Fruit fly (Drosophila melanogaster): ENCODE measurements around the gene msl-2.
A peak's percentile ranks its signal among the peaks of the same experiment; 100 is the strongest.

The msl-2 gene

DNA sequence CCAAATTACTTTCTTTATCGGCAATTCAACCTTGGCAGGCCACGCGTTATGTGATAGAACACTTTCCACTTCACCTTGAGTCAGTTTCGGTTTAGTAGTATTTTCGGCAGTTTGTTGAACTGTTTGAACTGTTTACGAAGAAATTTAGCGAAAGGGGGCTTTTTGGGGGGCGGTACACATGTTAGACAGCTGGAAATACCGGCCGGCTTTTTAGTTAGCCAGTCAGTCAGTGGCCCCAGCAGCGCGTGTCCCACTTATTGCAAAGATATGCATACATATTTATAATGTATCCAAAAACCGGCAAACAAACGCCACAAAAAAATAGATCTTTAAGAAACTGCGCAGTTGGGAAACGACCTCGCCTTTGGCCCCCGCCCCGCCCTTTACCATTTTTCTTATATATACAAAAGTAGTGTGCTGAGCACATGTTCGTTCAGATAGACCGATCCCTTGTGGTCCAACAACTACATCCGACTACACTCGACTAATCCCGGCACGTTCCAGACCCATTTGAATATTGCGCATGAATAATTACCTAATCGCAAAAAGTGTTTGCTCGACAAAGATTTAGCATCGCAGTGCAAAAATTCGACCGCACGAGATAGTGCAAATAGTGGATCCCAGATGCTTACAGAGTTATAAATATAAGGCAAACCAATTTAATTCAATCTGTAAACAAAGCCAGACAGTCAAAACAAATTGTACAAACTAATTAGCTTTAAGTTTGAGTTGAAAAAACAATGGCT lies 14.0 kb upstream of the msl-2 start:
- TF ChIP-seq Myc (optimal IDR thresholded peaks at IDR 0.05) (no peak), sv (GFP tag; optimal IDR thresholded peaks at IDR 0.05) (no peak), Dfd (GFP tag; optimal IDR thresholded peaks at IDR 0.05) (no peak), N (GFP tag; optimal IDR thresholded peaks at IDR 0.05) (no peak), dsf (GFP tag; optimal IDR thresholded peaks at IDR 0.05; ENCODE audit: borderline replicate concordance) (no peak), Dif (GFP tag; optimal IDR thresholded peaks at IDR 0.05; ENCODE audit: partially characterized antibody) (no peak), Hr83 (GFP tag; optimal IDR thresholded peaks at IDR 0.05; ENCODE audit: poor library complexity, severe bottlenecking) (peak; percentile 50), CrebA (GFP tag; optimal IDR thresholded peaks at IDR 0.05; ENCODE audit: borderline replicate concordance) (no peak), usp (GFP tag; optimal IDR thresholded peaks at IDR 0.05) (no peak), jim (GFP tag; optimal IDR thresholded peaks at IDR 0.05) (no peak), h (GFP tag; optimal IDR thresholded peaks at IDR 0.05) (peak; percentile 62), GATAd (GFP tag; optimal IDR thresholded peaks at IDR 0.05) (no peak), ey (GFP tag; optimal IDR thresholded peaks at IDR 0.05) (no peak), rgr (GFP tag; optimal IDR thresholded peaks at IDR 0.05) (no peak), tai (GFP tag; optimal IDR thresholded peaks at IDR 0.05) (no peak), HLH106 (tag; optimal IDR thresholded peaks at IDR 0.05) (no peak), Vsx2 (GFP tag; optimal IDR thresholded peaks at IDR 0.05; ENCODE audit: partially characterized antibody) (no peak), OdsH (GFP tag; optimal IDR thresholded peaks at IDR 0.05) (no peak), Jra (GFP tag; optimal IDR thresholded peaks at IDR 0.05) (peak; percentile 51), CG9705 (GFP tag; optimal IDR thresholded peaks at IDR 0.05) (no peak), brk (GFP tag; optimal IDR thresholded peaks at IDR 0.05) (no peak), psq (GFP tag; optimal IDR thresholded peaks at IDR 0.05) (no peak), fru (GFP tag; optimal IDR thresholded peaks at IDR 0.05) (no peak), CG32264 (GFP tag; optimal IDR thresholded peaks at IDR 0.05) (no peak), br (GFP tag; optimal IDR thresholded peaks at IDR 0.05) (no peak), dl (GFP tag; optimal IDR thresholded peaks at IDR 0.05; ENCODE audit: insufficient read depth in 1 of 2, partially characterized antibody in 2 of 2) (no peak), Rel (GFP tag; optimal IDR thresholded peaks at IDR 0.05) (no peak), Rel (tag; optimal IDR thresholded peaks at IDR 0.05) (peak; percentile 78), pan (optimal IDR thresholded peaks at IDR 0.05) (no peak), sage (GFP tag; optimal IDR thresholded peaks at IDR 0.05) (no peak), foxo (GFP tag; optimal IDR thresholded peaks at IDR 0.05) (no peak), Abd-B (GFP tag; optimal IDR thresholded peaks at IDR 0.05) (no peak), Hnf4 (GFP tag; optimal IDR thresholded peaks at IDR 0.05) (peak; percentile 26), lola (GFP tag; optimal IDR thresholded peaks at IDR 0.05) (no peak), Sp1 (GFP tag; optimal IDR thresholded peaks at IDR 0.05) (no peak), woc (GFP tag; optimal IDR thresholded peaks at IDR 0.05) (peak; percentile 53), dmrt93B (GFP tag; optimal IDR thresholded peaks at IDR 0.05) (no peak), Mio (GFP tag; optimal IDR thresholded peaks at IDR 0.05) (no peak), Hr78 (GFP tag; optimal IDR thresholded peaks at IDR 0.05) (no peak)

DNA sequence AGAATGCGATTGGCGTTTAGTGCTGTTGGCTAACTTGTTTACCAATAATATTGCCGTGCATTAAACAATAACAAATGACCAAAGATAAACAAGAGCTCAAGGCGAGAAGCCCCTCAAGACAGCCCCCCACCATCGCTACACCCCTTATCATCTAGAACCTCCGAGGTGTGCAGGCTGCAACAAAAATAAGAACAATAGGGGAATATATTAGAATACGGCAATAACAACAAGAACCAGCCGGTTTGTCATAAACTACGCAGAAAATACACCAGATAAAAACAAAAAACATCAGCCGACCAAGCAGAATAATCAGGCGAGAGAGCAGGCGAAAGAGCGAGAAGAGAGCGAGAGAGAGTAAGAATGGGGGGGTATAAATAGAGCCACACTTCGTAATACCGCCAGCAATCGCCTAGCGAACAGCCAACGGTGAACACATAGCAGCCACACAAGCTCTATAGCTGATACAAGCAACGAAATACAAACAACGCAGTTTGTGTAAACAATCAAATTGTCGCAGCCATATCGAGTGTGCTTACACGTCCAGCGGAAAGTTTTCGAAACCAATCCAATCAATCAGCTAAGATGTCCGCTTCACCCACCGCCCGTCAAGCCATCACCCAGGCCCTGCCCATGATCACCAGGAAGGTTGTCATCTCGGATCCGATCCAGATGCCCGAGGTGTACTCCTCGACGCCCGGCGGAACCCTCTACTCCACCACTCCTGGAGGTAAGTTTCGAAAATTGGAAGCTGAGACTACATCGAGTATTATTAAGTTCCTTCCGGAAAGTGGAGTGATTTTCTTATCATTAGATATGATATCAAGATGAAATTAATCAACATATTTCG lies 12.3 kb upstream of the msl-2 start, which contains the start of gene Thor:
Gene Thor, plus strand, starts transcription at position 401 of the 847 bp plus-strand sequence.
- TF ChIP-seq HLH106 (tag; optimal IDR thresholded peaks at IDR 0.05) = no peak
- TF ChIP-seq lola (GFP tag; optimal IDR thresholded peaks at IDR 0.05) = no peak
- peak; percentile 74 for TF ChIP-seq h (GFP tag; optimal IDR thresholded peaks at IDR 0.05)
- TF ChIP-seq psq (GFP tag; optimal IDR thresholded peaks at IDR 0.05) = peak; percentile 56
- TF ChIP-seq jim (GFP tag; optimal IDR thresholded peaks at IDR 0.05) = peak; percentile 89
- TF ChIP-seq Sp1 (GFP tag; optimal IDR thresholded peaks at IDR 0.05) = peak; percentile 30
- peak; percentile 68 to 86 for TF ChIP-seq dl (GFP tag; optimal IDR thresholded peaks at IDR 0.05; ENCODE audit: insufficient read depth in 1 of 2, partially characterized antibody in 2 of 2)
- TF ChIP-seq br (GFP tag; optimal IDR thresholded peaks at IDR 0.05) = peak; percentile 61
- TF ChIP-seq sv (GFP tag; optimal IDR thresholded peaks at IDR 0.05) = peak; percentile 71
- no peak for TF ChIP-seq Mio (GFP tag; optimal IDR thresholded peaks at IDR 0.05)
- TF ChIP-seq Jra (GFP tag; optimal IDR thresholded peaks at IDR 0.05) = peak; percentile 12
- TF ChIP-seq rgr (GFP tag; optimal IDR thresholded peaks at IDR 0.05) = peak; percentile 75
- TF ChIP-seq Rel (GFP tag; optimal IDR thresholded peaks at IDR 0.05) = peak; percentile 56
- TF ChIP-seq Rel (tag; optimal IDR thresholded peaks at IDR 0.05) = peak; percentile 55
- TF ChIP-seq fru (GFP tag; optimal IDR thresholded peaks at IDR 0.05) = peak; percentile 72
- peak; percentile 90 for TF ChIP-seq Hnf4 (GFP tag; optimal IDR thresholded peaks at IDR 0.05)
- peak; percentile 91 for TF ChIP-seq Dif (GFP tag; optimal IDR thresholded peaks at IDR 0.05; ENCODE audit: partially characterized antibody)
- TF ChIP-seq ey (GFP tag; optimal IDR thresholded peaks at IDR 0.05) = peak; percentile 39
- no peak for TF ChIP-seq usp (GFP tag; optimal IDR thresholded peaks at IDR 0.05)
- TF ChIP-seq foxo (GFP tag; optimal IDR thresholded peaks at IDR 0.05) = peak; percentile 49 to 66
- TF ChIP-seq sage (GFP tag; optimal IDR thresholded peaks at IDR 0.05) = no peak
- peak; percentile 39 for TF ChIP-seq woc (GFP tag; optimal IDR thresholded peaks at IDR 0.05)
- TF ChIP-seq Hr83 (GFP tag; optimal IDR thresholded peaks at IDR 0.05; ENCODE audit: poor library complexity, severe bottlenecking) = peak; percentile 96
- peak; percentile 35 for TF ChIP-seq GATAd (GFP tag; optimal IDR thresholded peaks at IDR 0.05)
- TF ChIP-seq Vsx2 (GFP tag; optimal IDR thresholded peaks at IDR 0.05; ENCODE audit: partially characterized antibody) = peak; percentile 83
- peak; percentile 59 for TF ChIP-seq CrebA (GFP tag; optimal IDR thresholded peaks at IDR 0.05; ENCODE audit: borderline replicate concordance)
- peak; percentile 52 for TF ChIP-seq OdsH (GFP tag; optimal IDR thresholded peaks at IDR 0.05)
- peak; percentile 31 for TF ChIP-seq dsf (GFP tag; optimal IDR thresholded peaks at IDR 0.05; ENCODE audit: borderline replicate concordance)
- TF ChIP-seq Abd-B (GFP tag; optimal IDR thresholded peaks at IDR 0.05) = no peak
- TF ChIP-seq Dfd (GFP tag; optimal IDR thresholded peaks at IDR 0.05) = no peak

All from whole organism, wandering third instar larva.